Worm (Caenorhabditis elegans) whole organism, L1 larva: ENCODE results near the gene H14A12.5.

Experiments used
- C34B4.2 ChIP-seq: sonication (generic microtip); optimal IDR thresholded peaks from 2 replicates; lab custom pipeline; 2017; ENCODE audit warnings: mild to moderate bottlenecking, missing genetic modification characterization, missing compliant biosample characterization
- aha-1 ChIP-seq: fragments of 150-350 bp; optimal IDR thresholded peaks from 2 replicates; lab custom pipeline; 2014; ENCODE audit warnings: missing biosample characterization, missing genetic modification characterization
- aly-2 ChIP-seq: fragments of 150-350 bp; optimal IDR thresholded peaks from 2 replicates; lab custom pipeline; 2014; ENCODE audit warnings: missing biosample characterization, missing genetic modification characterization
- blmp-1 ChIP-seq: fragments of 150-350 bp; optimal IDR thresholded peaks from 2 replicates; lab custom pipeline; 2014; ENCODE audit warnings: missing biosample characterization, missing genetic modification characterization
- efl-1 ChIP-seq, 4 experiments: fragments of 150-350 bp; optimal IDR thresholded peaks in 3 of 4; peaks in 1 of 4; 1 replicate in 1 of 4; 2 replicates in 3 of 4; lab custom pipeline; 2014; ENCODE audit warnings: missing biosample characterization in 2 of 4, missing genetic modification characterization in 2 of 4, missing genetic modification reagents in 2 of 4
- efl-3 ChIP-seq: fragments of 200-800 bp; sonication (Bioruptor generic); optimal IDR thresholded peaks from 2 replicates; lab custom pipeline; 2018; ENCODE audit warnings: mild to moderate bottlenecking, missing genetic modification characterization, missing compliant biosample characterization
- egl-27 ChIP-seq, 2 experiments: fragments of 150-350 bp in 1 of 2; sonication (generic microtip); optimal IDR thresholded peaks; 3 replicates each; lab custom pipeline; 2017 to 2018; ENCODE audit warnings: missing biosample characterization in 2 of 2, missing genetic modification characterization in 2 of 2, missing genetic modification reagents in 2 of 2
- elt-2 ChIP-seq: sonication (generic microtip); optimal IDR thresholded peaks from 2 replicates; lab custom pipeline; 2016; ENCODE audit warnings: missing genetic modification characterization, mild to moderate bottlenecking, inconsistent platforms, missing compliant biosample characterization, missing genetic modification reagents
- fkh-10 ChIP-seq: sonication (generic microtip); optimal IDR thresholded peaks from 2 replicates; lab custom pipeline; 2017; ENCODE audit warnings: missing biosample characterization, missing genetic modification reagents, missing genetic modification characterization
- fkh-8 ChIP-seq: sonication (generic microtip); optimal IDR thresholded peaks from 2 replicates; lab custom pipeline; 2016; ENCODE audit warnings: mild to moderate bottlenecking, missing genetic modification characterization, missing compliant biosample characterization
- grh-1 ChIP-seq: fragments of 200-800 bp; sonication (Bioruptor generic); IDR thresholded peaks from 2 replicates; pipeline ENCODE4 v1.3.6; 2022; ENCODE audit warnings: missing genetic modification reagents, missing genetic modification characterization, missing compliant biosample characterization
- hlh-17 ChIP-seq: fragments of 200-800 bp; sonication (Bioruptor generic); optimal IDR thresholded peaks from 2 replicates; lab custom pipeline; 2018; ENCODE audit warnings: missing genetic modification characterization, mild to moderate bottlenecking, missing compliant biosample characterization, moderate library complexity, borderline replicate concordance
- hlh-4 ChIP-seq: sonication (generic microtip); optimal IDR thresholded peaks from 2 replicates; lab custom pipeline; 2016; ENCODE audit warnings: mild to moderate bottlenecking, missing genetic modification characterization, missing compliant biosample characterization
- irx-1 ChIP-seq: sonication (generic microtip); optimal IDR thresholded peaks from 2 replicates; lab custom pipeline; 2016; ENCODE audit warnings: missing genetic modification characterization, missing compliant biosample characterization
- jun-1 ChIP-seq: fragments of 150-350 bp; optimal IDR thresholded peaks from 2 replicates; lab custom pipeline; 2014; ENCODE audit warnings: missing biosample characterization, missing genetic modification reagents, missing genetic modification characterization
- lin-14 ChIP-seq: fragments of 200-800 bp; sonication (Bioruptor generic); optimal IDR thresholded peaks from 2 replicates; lab custom pipeline; 2018; ENCODE audit warnings: mild to moderate bottlenecking, missing genetic modification characterization, moderate library complexity, missing compliant biosample characterization
- lin-15B ChIP-seq: fragments of 150-350 bp; sonication (generic microtip); optimal IDR thresholded peaks from 3 replicates; lab custom pipeline; 2014; ENCODE audit warnings: missing biosample characterization, missing genetic modification characterization
- lin-35 ChIP-seq, 2 experiments: fragments of 150-350 bp; optimal IDR thresholded peaks; 2 replicates each; lab custom pipeline; 2014; ENCODE audit warnings: missing biosample characterization in 2 of 2, missing genetic modification characterization in 2 of 2, missing genetic modification reagents in 2 of 2
- lin-39 ChIP-seq: fragments of 150-350 bp; optimal IDR thresholded peaks from 2 replicates; lab custom pipeline; 2014; ENCODE audit warnings: missing biosample characterization, missing genetic modification reagents, missing genetic modification characterization
- lir-3 ChIP-seq: sonication (generic microtip); optimal IDR thresholded peaks from 2 replicates; lab custom pipeline; 2016; ENCODE audit warnings: mild to moderate bottlenecking, missing genetic modification characterization, moderate library complexity, missing compliant biosample characterization; ENCODE audit not compliant: poor library complexity
- lsy-2 ChIP-seq, 2 experiments: fragments of 150-350 bp; optimal IDR thresholded peaks; 2 replicates each; lab custom pipeline; 2014; ENCODE audit warnings: missing biosample characterization in 2 of 2, missing genetic modification characterization in 2 of 2
- mdl-1 ChIP-seq, 2 experiments: fragments of 150-350 bp; optimal IDR thresholded peaks; 2 replicates each; lab custom pipeline; 2014 to 2017; ENCODE audit warnings: missing biosample characterization in 2 of 2, missing genetic modification characterization in 2 of 2, inconsistent platforms in 1 of 2
- mep-1 ChIP-seq: fragments of 150-350 bp; optimal IDR thresholded peaks from 2 replicates; lab custom pipeline; 2014; ENCODE audit warnings: missing biosample characterization, missing genetic modification characterization
- nhr-11 ChIP-seq: fragments of 150-350 bp; optimal IDR thresholded peaks from 2 replicates; lab custom pipeline; 2014; ENCODE audit warnings: missing biosample characterization, missing genetic modification characterization
- nhr-12 ChIP-seq: sonication (generic microtip); optimal IDR thresholded peaks from 2 replicates; lab custom pipeline; 2017; ENCODE audit warnings: missing biosample characterization, missing genetic modification characterization
- nhr-76 ChIP-seq: sonication (generic microtip); optimal IDR thresholded peaks from 2 replicates; lab custom pipeline; 2017; ENCODE audit warnings: missing biosample characterization, missing genetic modification characterization
- nhr-77 ChIP-seq: fragments of 150-350 bp; optimal IDR thresholded peaks from 2 replicates; lab custom pipeline; 2014; ENCODE audit warnings: missing biosample characterization, missing genetic modification characterization
- nhr-85 ChIP-seq: sonication (generic microtip); peaks from one replicate; lab custom pipeline; 2016; ENCODE audit warnings: missing genetic modification characterization, inconsistent platforms, missing compliant biosample characterization
- nhr-90 ChIP-seq: sonication (generic microtip); optimal IDR thresholded peaks from 2 replicates; lab custom pipeline; 2016; ENCODE audit warnings: mild to moderate bottlenecking, missing genetic modification characterization, missing compliant biosample characterization; ENCODE audit not compliant: poor library complexity
- pag-3 ChIP-seq: sonication (generic microtip); optimal IDR thresholded peaks from 2 replicates; lab custom pipeline; 2017; ENCODE audit warnings: missing genetic modification characterization, mild to moderate bottlenecking, missing compliant biosample characterization, antibody characterized with exemption, borderline replicate concordance; ENCODE audit not compliant: insufficient read depth
- pax-3 ChIP-seq: fragments of 200-800 bp; sonication (Bioruptor generic); optimal IDR thresholded peaks from 2 replicates; lab custom pipeline; 2018; ENCODE audit warnings: mild to moderate bottlenecking, missing genetic modification characterization, moderate library complexity, missing compliant biosample characterization
- snpc-4 ChIP-seq: fragments of 150-350 bp; optimal IDR thresholded peaks from 2 replicates; lab custom pipeline; 2014; ENCODE audit warnings: missing biosample characterization, missing genetic modification characterization
- snu-23 ChIP-seq: sonication (generic microtip); optimal IDR thresholded peaks from 2 replicates; lab custom pipeline; 2016; ENCODE audit warnings: missing genetic modification characterization, missing compliant biosample characterization
- sox-4 ChIP-seq: sonication (generic microtip); optimal IDR thresholded peaks from 2 replicates; lab custom pipeline; 2016; ENCODE audit warnings: missing genetic modification characterization, missing compliant biosample characterization
- sptf-1 ChIP-seq: fragments of 150-350 bp; optimal IDR thresholded peaks from 2 replicates; lab custom pipeline; 2014; ENCODE audit warnings: missing biosample characterization, missing genetic modification characterization
- sup-37 ChIP-seq: fragments of 200-800 bp; sonication (Bioruptor generic); optimal IDR thresholded peaks from 2 replicates; lab custom pipeline; 2018; ENCODE audit warnings: mild to moderate bottlenecking, missing genetic modification characterization, missing compliant biosample characterization
- tlp-1 ChIP-seq: fragments of 150-350 bp; optimal IDR thresholded peaks from 2 replicates; lab custom pipeline; 2014; ENCODE audit warnings: missing biosample characterization, missing genetic modification characterization
- unc-30 ChIP-seq: sonication (generic microtip); optimal IDR thresholded peaks from 2 replicates; lab custom pipeline; 2017; ENCODE audit warnings: missing biosample characterization, missing genetic modification characterization
- unc-62 ChIP-seq: fragments of 150-350 bp; optimal IDR thresholded peaks from 2 replicates; lab custom pipeline; 2014; ENCODE audit warnings: missing biosample characterization, missing genetic modification reagents, missing genetic modification characterization
- unc-98 ChIP-seq: fragments of 200-800 bp; sonication (Bioruptor generic); IDR thresholded peaks from 2 replicates; pipeline ENCODE4 v1.3.6; 2022; ENCODE audit warnings: missing genetic modification characterization, missing compliant biosample characterization
- ztf-11 ChIP-seq, 2 experiments: sonication (generic microtip); optimal IDR thresholded peaks; 2 replicates each; lab custom pipeline; 2016 to 2017; ENCODE audit warnings: missing genetic modification characterization in 2 of 2, missing biosample characterization in 1 of 2, missing compliant biosample characterization in 1 of 2
- ztf-4 ChIP-seq: fragments of 150-350 bp; optimal IDR thresholded peaks from 2 replicates; lab custom pipeline; 2014; ENCODE audit warnings: missing biosample characterization, missing genetic modification characterization

The H14A12.5 gene

ce11 chrIII:7484765-7485164 is 15.9 kb upstream of the H14A12.5 start:
- TF ChIP-seq hlh-4 (tag; lab: Kevin White, UChicago): no peak
- no peak for TF ChIP-seq pax-3 (tag; lab: Kevin White, UChicago)
- no peak for TF ChIP-seq blmp-1 (tag; lab: Kevin White, UChicago)
- TF ChIP-seq sox-4 (tag; lab: Kevin White, UChicago): no peak
- TF ChIP-seq unc-98: no peak
- TF ChIP-seq ztf-11 (tag; optimal IDR thresholded peaks at IDR 0.05; lab: Kevin White, UChicago): no peak
- no peak for TF ChIP-seq C34B4.2 (tag; lab: Kevin White, UChicago)
- no peak for TF ChIP-seq aha-1 (tag; lab: Kevin White, UChicago)
- TF ChIP-seq nhr-12: no peak
- TF ChIP-seq efl-1 (optimal IDR thresholded peaks at IDR 0.05; lab: Kevin White, UChicago): no peak
- TF ChIP-seq efl-1 (GFP tag; optimal IDR thresholded peaks at IDR 0.05 in 1 of 2; lab: Kevin White, UChicago): no peak
- TF ChIP-seq efl-3 (GFP tag; lab: Kevin White, UChicago): no peak
- TF ChIP-seq tlp-1: no peak
- TF ChIP-seq hlh-17: no peak
- TF ChIP-seq snpc-4 (tag; lab: Kevin White, UChicago): no peak
- TF ChIP-seq fkh-10 (GFP tag; lab: Kevin White, UChicago): no peak
- TF ChIP-seq, all 84 proteins: peak for 0

- TF ChIP-seq nhr-76 (no peak), unc-30 (tag; lab: Kevin White, UChicago) (no peak), sup-37 (GFP tag; lab: Kevin White, UChicago) (no peak), lsy-2 (tag; optimal IDR thresholded peaks at IDR 0.05; lab: Kevin White, UChicago) (no peak), nhr-85 (tag; lab: Kevin White, UChicago) (no peak), jun-1 (tag; lab: Kevin White, UChicago) (no peak), lin-15B (tag; lab: Kevin White, UChicago) (no peak), unc-98 (no peak), fkh-10 (GFP tag; lab: Kevin White, UChicago) (no peak), lir-3 (tag; lab: Kevin White, UChicago) (no peak), lin-39 (tag; lab: Kevin White, UChicago) (no peak), elt-2 (tag; lab: Kevin White, UChicago) (peak; percentile 89), blmp-1 (tag; lab: Kevin White, UChicago) (peak; percentile 39), hlh-17 (no peak), nhr-90 (tag; lab: Kevin White, UChicago) (no peak), aly-2 (tag; lab: Kevin White, UChicago) (no peak), unc-62 (GFP tag; lab: Kevin White, UChicago) (no peak), egl-27 (tag; optimal IDR thresholded peaks at IDR 0.05; lab: Kevin White, UChicago) (no peak), lin-14 (peak; percentile 5), lin-35 (GFP tag; optimal IDR thresholded peaks at IDR 0.05; lab: Kevin White, UChicago) (peak in 1 of 2 experiments; percentile 4), nhr-11 (tag; lab: Kevin White, UChicago) (no peak), snu-23 (GFP tag; lab: Kevin White, UChicago) (no peak), nhr-77 (tag; lab: Kevin White, UChicago) (no peak), efl-1 (optimal IDR thresholded peaks at IDR 0.05; lab: Kevin White, UChicago) (no peak), efl-1 (GFP tag; optimal IDR thresholded peaks at IDR 0.05 in 1 of 2; lab: Kevin White, UChicago) (no peak), mdl-1 (tag; optimal IDR thresholded peaks at IDR 0.05; lab: Kevin White, UChicago) (no peak), pag-3 (tag; lab: Kevin White, UChicago) (no peak), grh-1 (GFP tag; lab: Robert Waterston, UW) (no peak), tlp-1 (peak; percentile 53), aha-1 (tag; lab: Kevin White, UChicago) (no peak), sptf-1 (tag; lab: Kevin White, UChicago) (no peak), mep-1 (tag; lab: Kevin White, UChicago) (no peak), ztf-4 (tag; lab: Kevin White, UChicago) (no peak), fkh-8 (tag; lab: Kevin White, UChicago) (no peak), irx-1 (tag; lab: Kevin White, UChicago) (no peak)
Observed at ce11 chrIII:7478932-7479331, 10.1 kb upstream of the H14A12.5 start.
